Worm (Caenorhabditis elegans): ENCODE results near the gene slc-25A18.2.
A peak's percentile ranks its signal among the peaks of the same experiment; 100 is the strongest.

Gene slc-25A18.2

DNA sequence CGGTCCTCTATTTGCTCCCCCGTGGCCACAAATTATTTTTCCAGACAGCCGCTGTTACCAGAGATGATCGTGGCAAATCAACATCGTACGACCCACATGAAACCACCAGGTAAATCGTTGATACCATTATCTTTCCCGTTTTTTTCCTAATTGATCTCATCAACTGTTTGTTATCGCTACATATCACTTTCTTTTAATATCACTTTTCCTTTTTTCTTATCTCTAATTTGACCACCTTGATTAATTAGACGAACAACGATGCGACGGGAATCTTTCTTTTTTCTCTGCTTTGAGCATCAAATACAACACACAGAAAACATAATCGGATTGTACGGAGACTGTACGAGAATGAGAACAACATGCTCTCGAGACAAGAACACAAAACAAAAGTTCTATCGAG is 34.6 kb upstream of the slc-25A18.2 start:
- TF ChIP-seq elt-2 (tag; optimal IDR thresholded peaks at IDR 0.05), result peak; percentile 86
- no peak for TF ChIP-seq ceh-30 (tag; optimal IDR thresholded peaks at IDR 0.05)

DNA sequence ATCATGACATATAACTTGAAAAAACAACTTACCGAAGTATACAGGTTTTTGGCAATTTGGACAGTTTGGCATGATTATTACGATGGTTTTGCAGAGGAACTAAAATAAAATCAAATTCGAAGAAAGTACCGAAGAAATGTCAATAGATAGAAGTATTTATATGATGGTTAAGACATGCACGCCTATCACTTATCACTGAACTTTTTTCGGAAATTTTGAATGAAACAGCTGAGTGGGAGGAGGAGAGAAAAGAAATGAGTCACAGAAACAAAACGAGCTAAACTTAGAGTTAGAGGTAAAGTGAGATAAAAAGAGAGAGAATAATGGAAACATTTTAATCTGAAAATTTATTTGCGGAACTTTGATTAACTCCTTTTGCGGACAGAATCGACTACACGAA is 29.6 kb upstream of the slc-25A18.2 start, which contains the start of gene valv-1:
TSS of gene valv-1 (minus strand) at position 101 of the 400 bp plus-strand sequence.
- TF ChIP-seq hlh-13 (GFP tag; optimal IDR thresholded peaks at IDR 0.05), result no peak
- no peak for TF ChIP-seq unc-3 (GFP tag; conservative IDR thresholded peaks at IDR 0.05)
- TF ChIP-seq unc-3 (tag; optimal IDR thresholded peaks at IDR 0.05), result no peak
- TF ChIP-seq pha-4 (tag; optimal IDR thresholded peaks at IDR 0.05), result no peak
- TF ChIP-seq madf-2 (tag; optimal IDR thresholded peaks at IDR 0.05), result no peak
- TF ChIP-seq pag-3 (tag; optimal IDR thresholded peaks at IDR 0.05; ENCODE audit: borderline replicate concordance), result no peak
- no peak for TF ChIP-seq ceh-18 (tag; optimal IDR thresholded peaks at IDR 0.05)
- no peak for TF ChIP-seq ceh-31 (tag; optimal IDR thresholded peaks at IDR 0.05)
- TF ChIP-seq ceh-14 (tag; optimal IDR thresholded peaks at IDR 0.05), result no peak
- TF ChIP-seq dmd-4 (tag; optimal IDR thresholded peaks at IDR 0.05; ENCODE audit: borderline replicate concordance), result no peak
- no peak for TF ChIP-seq F13H6.1 (tag; optimal IDR thresholded peaks at IDR 0.05)
- TF ChIP-seq ceh-34 (tag; optimal IDR thresholded peaks at IDR 0.05), result no peak
- no peak for TF ChIP-seq unc-42 (tag; optimal IDR thresholded peaks at IDR 0.05)
- TF ChIP-seq npax-4 (tag; optimal IDR thresholded peaks at IDR 0.05), result no peak
- TF ChIP-seq ets-4 (tag; optimal IDR thresholded peaks at IDR 0.05), result no peak
- no peak for TF ChIP-seq ceh-22 (tag; optimal IDR thresholded peaks at IDR 0.05)
- TF ChIP-seq ceh-45 (GFP tag; IDR thresholded peaks at IDR 0.05), result no peak
- no peak for TF ChIP-seq pat-9 (tag; optimal IDR thresholded peaks at IDR 0.05)
- no peak for TF ChIP-seq pros-1 (tag; optimal IDR thresholded peaks at IDR 0.05)

DNA sequence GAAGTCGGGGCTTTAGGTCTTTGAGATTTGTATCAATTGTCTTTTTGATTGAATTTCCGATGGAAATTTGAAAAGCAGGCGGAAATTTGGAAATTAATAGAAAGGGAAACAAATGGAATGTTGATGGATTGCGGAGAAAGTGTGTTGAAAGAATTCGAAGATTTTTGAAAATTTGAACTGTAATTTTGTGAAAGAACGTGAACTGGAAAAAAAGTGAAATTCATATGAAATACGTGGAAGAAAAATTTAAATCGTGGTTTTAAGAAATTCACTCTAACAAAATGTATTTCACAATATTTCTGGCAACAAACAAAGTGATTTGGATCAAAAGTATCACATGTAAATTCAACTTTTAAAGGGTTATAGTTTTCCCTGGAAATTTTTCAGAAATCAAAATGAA is 28.8 kb upstream of the slc-25A18.2 start, which contains the start of gene B0496.1:
TSS of gene B0496.1 (plus strand) at position 301 of the 400 bp plus-strand sequence.
- TF ChIP-seq ceh-2 (tag; optimal IDR thresholded peaks at IDR 0.05), result no peak
- no peak for TF ChIP-seq hlh-8 (tag; optimal IDR thresholded peaks at IDR 0.05)
- TF ChIP-seq elt-2 (tag; optimal IDR thresholded peaks at IDR 0.05), result no peak
- TF ChIP-seq nhr-232 (tag; optimal IDR thresholded peaks at IDR 0.05), result no peak
- TF ChIP-seq F13H6.1 (tag; optimal IDR thresholded peaks at IDR 0.05), result no peak
- TF ChIP-seq dmd-4 (tag; optimal IDR thresholded peaks at IDR 0.05; ENCODE audit: borderline replicate concordance), result no peak
- TF ChIP-seq T23F11.4 (GFP tag; optimal IDR thresholded peaks at IDR 0.05), result no peak
- no peak for TF ChIP-seq pha-2 (tag; optimal IDR thresholded peaks at IDR 0.05)

DNA sequence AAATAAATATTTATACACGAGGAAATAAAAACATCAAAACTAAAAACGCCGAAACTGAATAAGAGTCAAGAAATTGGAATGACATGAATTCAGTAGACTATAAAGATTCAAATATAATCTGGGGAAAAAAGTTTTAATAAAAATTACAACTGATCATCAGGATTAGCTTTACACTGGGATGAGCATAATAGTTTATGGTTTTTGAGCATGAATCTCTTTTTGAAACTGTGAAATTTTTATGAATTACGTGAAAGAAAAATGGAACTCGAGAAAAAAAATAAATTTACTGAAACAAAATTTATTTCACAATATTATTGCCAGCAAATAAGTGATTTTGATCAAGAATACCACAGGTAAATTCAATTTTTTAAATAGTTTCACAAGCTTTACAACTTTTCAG is 27.3 kb upstream of the slc-25A18.2 start, which contains the start of gene B0496.2:
TSS of gene B0496.2 (plus strand) at position 301 of the 400 bp plus-strand sequence.
- TF ChIP-seq rnt-1 (tag; optimal IDR thresholded peaks at IDR 0.05) (no peak), hlh-15 (tag; optimal IDR thresholded peaks at IDR 0.05) (no peak), hlh-6 (tag; optimal IDR thresholded peaks at IDR 0.05) (no peak), ceh-24 (tag; optimal IDR thresholded peaks at IDR 0.05) (no peak), T23F11.4 (GFP tag; optimal IDR thresholded peaks at IDR 0.05) (no peak), nhr-11 (tag; optimal IDR thresholded peaks at IDR 0.05) (no peak), K09A11.1 (tag; optimal IDR thresholded peaks at IDR 0.05; ENCODE audit: insufficient read depth) (no peak), pha-2 (tag; optimal IDR thresholded peaks at IDR 0.05) (no peak), pros-1 (tag; optimal IDR thresholded peaks at IDR 0.05) (no peak)

DNA sequence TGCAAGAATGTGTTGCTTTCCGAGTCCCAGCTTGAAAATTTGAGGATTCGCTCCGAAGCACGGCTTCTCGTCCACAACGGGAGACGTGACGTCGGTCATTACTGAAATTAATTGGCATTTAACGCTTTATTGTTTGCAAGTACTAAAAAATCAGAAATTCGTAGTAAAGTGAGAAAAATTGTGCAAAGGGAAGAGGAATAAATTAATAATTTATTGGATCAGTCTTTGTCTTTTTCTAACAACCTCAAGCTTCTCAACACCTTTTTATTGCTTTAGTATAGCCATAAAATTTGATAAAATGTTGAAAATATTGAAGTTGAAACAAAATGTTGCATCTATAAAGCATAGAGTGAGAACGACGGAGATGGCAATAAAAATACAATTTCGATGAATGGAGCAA is 23.5 kb upstream of the slc-25A18.2 start, which contains the start of gene tes-1:
TSS of gene tes-1 (minus strand) at position 101 of the 400 bp plus-strand sequence.
- TF ChIP-seq odd-2 (tag; optimal IDR thresholded peaks at IDR 0.05) (no peak), ahr-1 (tag; optimal IDR thresholded peaks at IDR 0.05) (no peak), ets-4 (tag; optimal IDR thresholded peaks at IDR 0.05) (no peak), syd-9 (tag; optimal IDR thresholded peaks at IDR 0.05) (no peak), sdc-2 (tag; optimal IDR thresholded peaks at IDR 0.05) (no peak), ceh-2 (tag; optimal IDR thresholded peaks at IDR 0.05) (no peak), elt-4 (tag; optimal IDR thresholded peaks at IDR 0.05) (no peak), fax-1 (tag; optimal IDR thresholded peaks at IDR 0.05) (no peak), unc-86 (tag; optimal IDR thresholded peaks at IDR 0.05) (no peak), mec-3 (tag; optimal IDR thresholded peaks at IDR 0.05; ENCODE audit: borderline replicate concordance) (no peak), unc-42 (tag; optimal IDR thresholded peaks at IDR 0.05) (no peak), sox-2 (GFP tag; IDR thresholded peaks at IDR 0.05) (no peak), ceh-31 (tag; optimal IDR thresholded peaks at IDR 0.05) (no peak), ceh-19 (GFP tag; optimal IDR thresholded peaks at IDR 0.05) (no peak)
